Worm (Caenorhabditis elegans) whole organism, L1 larva: ENCODE results near the gene lys-6.
"Not testable (repeated sequence)": the region's sequence is repeated elsewhere in the genome, so short reads cannot be mapped to it uniquely, and the experiment has no call there.

Source experiments
- nhr-76 ChIP-seq: sonication (generic microtip); optimal IDR thresholded peaks from 2 replicates; lab custom pipeline; 2017; ENCODE audit warnings: missing biosample characterization, missing genetic modification characterization
- tbx-2 ChIP-seq: sonication (generic microtip); optimal IDR thresholded peaks from 2 replicates; lab custom pipeline; 2016; ENCODE audit warnings: missing genetic modification characterization, missing compliant biosample characterization
- unc-62 ChIP-seq: fragments of 150-350 bp; optimal IDR thresholded peaks from 2 replicates; lab custom pipeline; 2014; ENCODE audit warnings: missing biosample characterization, missing genetic modification reagents, missing genetic modification characterization
- ztf-11 ChIP-seq, 2 experiments: sonication (generic microtip); optimal IDR thresholded peaks; 2 replicates each; lab custom pipeline; 2016 to 2017; ENCODE audit warnings: missing genetic modification characterization in 2 of 2, missing biosample characterization in 1 of 2, missing compliant biosample characterization in 1 of 2

- TF ChIP-seq ztf-11 (tag; optimal IDR thresholded peaks at IDR 0.05; lab: Kevin White, UChicago); unc-62; nhr-76; tbx-2 (tag; lab: Kevin White, UChicago): not testable (repeated sequence)
Observed at ce11 chrIV:11616543-11616942, 11.2 kb downstream of the lys-6 start.
